Fruit fly (Drosophila melanogaster) Kc167 (cell line): ENCODE results near the gene Duba.
"Not testable (repeated sequence)": the region's sequence is repeated elsewhere in the genome, so short reads cannot be mapped to it uniquely, and the experiment has no call there.

ENCODE experiments used
- Myc ChIP-seq: fragments of >200 bp; optimal IDR thresholded peaks from 2 replicates; lab custom pipeline; 2017; ENCODE audit warnings: missing external identifiers
- Sin3A ChIP-seq: fragments of >200 bp; optimal IDR thresholded peaks from 2 replicates; lab custom pipeline; 2018; ENCODE audit warnings: missing external identifiers
- h ChIP-seq: fragments of >200 bp; optimal IDR thresholded peaks from 3 replicates; lab custom pipeline; 2018; ENCODE audit warnings: missing external identifiers
- insv ChIP-seq: fragments of >200 bp; optimal IDR thresholded peaks from 3 replicates; lab custom pipeline; 2018; ENCODE audit warnings: missing external identifiers
- psq ChIP-seq: fragments of >200 bp; optimal IDR thresholded peaks from 2 replicates; lab custom pipeline; 2017; ENCODE audit warnings: missing external identifiers
- ttk ChIP-seq: sonication (Bioruptor generic); optimal IDR thresholded peaks from 2 replicates; lab custom pipeline; 2017; ENCODE audit warnings: missing external identifiers

Gene Duba

DNA sequence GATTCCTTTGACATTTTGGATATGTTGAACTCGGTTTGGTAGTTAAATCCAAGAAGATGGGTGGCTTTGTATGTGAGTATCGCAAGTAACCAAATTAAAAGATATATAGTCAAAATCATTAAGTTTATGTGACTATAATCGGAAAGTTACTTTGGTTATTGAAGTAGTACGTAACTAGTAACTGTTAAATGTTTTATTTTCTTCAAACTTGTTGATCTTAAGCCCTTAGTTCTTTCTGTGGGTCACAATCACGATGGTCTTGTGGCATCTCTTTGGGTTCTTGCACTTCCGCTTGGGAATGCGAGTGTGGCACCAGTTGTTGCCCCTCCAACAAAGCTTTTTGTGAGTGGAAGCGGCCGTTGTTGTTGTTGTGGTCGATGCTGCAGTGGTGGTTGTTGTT is 32.3 kb downstream of the Duba start, which contains the start of gene CG33489:
Gene CG33489 (minus strand): TSS at position 101 of the 400 bp plus-strand sequence.
- not testable (repeated sequence) for TF ChIP-seq h, psq, Myc (lab: Kevin White, UChicago)

DNA sequence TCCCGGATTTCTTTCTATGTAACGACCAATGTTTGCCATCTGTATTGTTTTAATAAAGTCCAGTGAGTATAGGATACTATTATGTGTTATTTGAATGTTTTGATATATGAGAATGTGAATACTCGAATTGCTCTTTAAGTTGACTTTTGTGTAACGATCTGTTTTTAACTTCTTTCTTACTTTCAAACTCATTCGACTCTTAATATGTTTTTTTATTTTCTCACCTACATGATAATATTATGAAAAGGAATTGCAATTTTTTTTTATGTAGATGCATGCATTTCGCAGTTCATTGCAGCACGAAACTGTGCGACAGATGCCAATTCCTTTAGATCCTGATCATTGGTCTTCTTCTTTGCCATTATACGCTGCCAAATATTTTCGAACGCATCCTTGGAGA is 34.7 kb downstream of the Duba start, which contains the start of gene CG33490:
Gene CG33490 (minus strand): TSS at position 101 of the 400 bp plus-strand sequence.
- no peak for TF ChIP-seq insv (lab: Kevin White, UChicago)
- TF ChIP-seq ttk, result no peak
- no peak for TF ChIP-seq psq (lab: Kevin White, UChicago)
- TF ChIP-seq Sin3A, result no peak
- no peak for TF ChIP-seq h (lab: Kevin White, UChicago)
- no peak for TF ChIP-seq Myc (lab: Kevin White, UChicago)

DNA sequence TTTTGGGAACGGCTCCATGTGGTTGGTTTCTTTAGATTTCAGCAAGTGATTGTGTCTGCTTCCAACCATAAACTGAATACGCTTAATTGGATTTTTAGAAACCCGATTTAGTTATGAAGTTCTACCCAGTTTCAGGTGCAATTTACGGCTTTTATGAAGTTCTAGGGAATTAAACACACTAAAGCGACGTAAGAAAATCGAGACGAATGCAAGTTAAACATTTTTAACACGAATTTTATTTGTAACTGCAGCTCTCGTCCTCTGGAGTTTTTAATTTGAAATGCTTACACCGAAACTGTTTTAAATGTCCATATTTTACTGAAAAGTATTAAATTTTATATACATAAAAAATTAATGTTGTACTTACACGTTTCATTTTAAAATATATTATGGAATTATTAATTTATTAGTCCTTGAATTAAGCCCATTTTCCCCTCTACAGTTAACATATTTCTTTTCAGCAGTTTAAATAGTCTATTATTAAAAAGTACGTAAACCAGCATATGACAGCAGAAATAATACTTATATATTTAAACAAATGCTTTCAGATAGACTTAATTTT is 45.2 kb downstream of the Duba start, which contains the start of the genes CG46412 and CG33267:
Gene CG46412 (minus strand): TSS at position 101 of the 562 bp plus-strand sequence.
Gene CG33267 (plus strand): TSS at position 512 of the 562 bp plus-strand sequence.
- TF ChIP-seq psq (lab: Kevin White, UChicago) (no peak), Sin3A (no peak), insv (lab: Kevin White, UChicago) (no peak), Myc (lab: Kevin White, UChicago) (no peak), ttk (no peak), h (lab: Kevin White, UChicago) (no peak)

DNA sequence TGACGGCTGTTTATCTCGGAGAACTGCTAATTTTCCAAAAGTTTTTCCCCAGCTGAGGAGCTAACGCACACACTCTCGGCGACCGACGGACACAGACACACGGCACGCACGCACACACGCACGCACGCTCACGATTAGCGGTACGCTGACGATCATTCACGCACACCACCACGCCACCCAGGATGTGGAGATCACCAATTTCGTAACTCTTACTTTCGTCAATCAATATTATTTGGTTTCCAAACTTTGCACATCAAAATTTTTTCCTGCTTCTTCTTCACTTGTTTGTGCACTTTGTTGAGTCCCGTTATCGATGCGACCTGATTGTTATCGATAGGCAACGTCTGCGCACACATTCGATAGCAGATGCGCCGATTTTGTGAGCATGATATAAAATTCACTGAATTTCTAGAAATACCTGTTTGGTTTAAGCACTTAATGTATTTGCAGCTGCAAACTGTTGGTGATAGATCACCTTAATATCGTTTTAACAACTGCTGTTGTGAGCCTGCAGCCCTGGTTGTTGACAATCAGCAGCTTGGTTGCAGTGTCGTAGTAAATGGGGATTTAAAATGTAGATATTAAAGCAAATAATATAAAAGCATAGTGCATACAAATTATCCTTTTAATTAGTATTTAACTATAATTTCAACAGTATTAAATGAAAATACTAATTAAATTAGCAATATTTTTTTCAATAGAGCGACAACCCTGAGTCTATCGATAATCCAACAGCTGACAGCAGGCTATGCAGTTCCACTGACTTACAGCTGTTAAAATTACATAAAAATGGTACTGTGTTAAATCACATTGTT is 47.1 kb downstream of the Duba start, which contains the start of the genes CG7394 and Mob2:
Gene CG7394 (plus strand): TSS at position 51 of the 815 bp plus-strand sequence.
Gene Mob2 (minus strand): TSS at position 288 of the 815 bp plus-strand sequence.
- TF ChIP-seq psq (lab: Kevin White, UChicago), result no peak
- no peak for TF ChIP-seq Sin3A
- no peak for TF ChIP-seq ttk
- no peak for TF ChIP-seq h (lab: Kevin White, UChicago)
- no peak for TF ChIP-seq insv (lab: Kevin White, UChicago)
- TF ChIP-seq Myc (lab: Kevin White, UChicago), result no peak

DNA sequence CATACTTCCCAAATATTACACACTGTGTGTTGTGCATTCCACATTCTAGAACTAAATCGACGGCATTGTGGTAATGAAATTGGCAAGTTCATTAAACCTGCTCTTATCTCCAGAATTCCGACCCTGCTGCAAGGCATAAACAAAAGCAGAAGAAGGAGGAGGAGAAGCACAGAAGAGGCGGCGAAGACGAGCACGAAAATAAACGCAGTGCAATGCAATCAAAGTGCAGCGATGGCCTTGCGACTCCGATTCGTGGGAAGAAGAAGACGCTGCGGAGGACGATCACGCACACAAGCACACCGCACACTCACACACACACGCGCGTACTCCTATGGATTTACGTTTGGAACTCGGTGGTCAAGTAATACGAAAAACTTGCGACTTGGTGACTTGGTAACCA is 48.4 kb downstream of the Duba start:
- no peak for TF ChIP-seq Sin3A
- no peak for TF ChIP-seq Myc (lab: Kevin White, UChicago)
- no peak for TF ChIP-seq insv (lab: Kevin White, UChicago)
- no peak for TF ChIP-seq h (lab: Kevin White, UChicago)
- no peak for TF ChIP-seq ttk
- TF ChIP-seq psq (lab: Kevin White, UChicago), result no peak

DNA sequence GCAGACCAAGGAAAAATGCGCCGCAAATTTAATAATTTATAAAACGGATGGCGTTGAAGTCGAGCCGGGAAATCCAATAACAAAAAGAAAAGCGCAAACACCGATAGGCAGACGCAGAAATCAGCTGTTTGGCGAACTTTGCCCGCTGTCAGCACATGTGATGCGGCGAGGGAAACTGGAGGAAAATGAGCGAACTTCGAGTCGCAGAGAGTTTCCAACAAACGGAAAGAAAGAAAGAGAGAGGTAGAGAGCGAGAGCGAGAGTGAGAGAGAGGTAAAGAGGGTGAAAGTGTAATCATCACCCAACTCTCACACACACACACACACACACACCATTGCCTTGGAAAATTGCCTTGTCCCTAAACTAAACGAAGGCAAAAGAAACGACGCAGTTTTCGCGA is 52.1 kb downstream of the Duba start:
- TF ChIP-seq h (lab: Kevin White, UChicago) (no peak), Sin3A (no peak), psq (lab: Kevin White, UChicago) (no peak), ttk (no peak), insv (lab: Kevin White, UChicago) (no peak), Myc (lab: Kevin White, UChicago) (no peak)

DNA sequence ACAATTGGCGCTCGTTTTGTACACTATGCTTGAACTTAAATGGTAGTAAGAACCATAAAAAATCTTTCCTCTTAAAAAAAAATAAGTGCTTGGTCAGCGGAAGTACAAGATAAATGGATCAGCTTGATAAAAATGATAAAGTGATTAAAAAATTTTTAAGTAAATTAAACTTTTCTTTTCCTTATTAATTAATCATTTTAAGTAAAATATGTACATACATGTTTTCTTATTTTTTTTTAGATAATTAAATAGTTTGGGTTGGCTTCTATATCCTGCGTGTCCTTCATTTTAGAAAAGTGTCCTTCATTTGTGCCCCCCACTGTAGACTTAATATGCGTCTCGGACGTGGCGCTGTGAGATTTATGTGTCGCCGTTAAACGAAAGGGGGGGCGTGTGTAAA is 52.6 kb downstream of the Duba start:
- TF ChIP-seq Myc (lab: Kevin White, UChicago) (no peak), Sin3A (no peak), psq (lab: Kevin White, UChicago) (no peak)

DNA sequence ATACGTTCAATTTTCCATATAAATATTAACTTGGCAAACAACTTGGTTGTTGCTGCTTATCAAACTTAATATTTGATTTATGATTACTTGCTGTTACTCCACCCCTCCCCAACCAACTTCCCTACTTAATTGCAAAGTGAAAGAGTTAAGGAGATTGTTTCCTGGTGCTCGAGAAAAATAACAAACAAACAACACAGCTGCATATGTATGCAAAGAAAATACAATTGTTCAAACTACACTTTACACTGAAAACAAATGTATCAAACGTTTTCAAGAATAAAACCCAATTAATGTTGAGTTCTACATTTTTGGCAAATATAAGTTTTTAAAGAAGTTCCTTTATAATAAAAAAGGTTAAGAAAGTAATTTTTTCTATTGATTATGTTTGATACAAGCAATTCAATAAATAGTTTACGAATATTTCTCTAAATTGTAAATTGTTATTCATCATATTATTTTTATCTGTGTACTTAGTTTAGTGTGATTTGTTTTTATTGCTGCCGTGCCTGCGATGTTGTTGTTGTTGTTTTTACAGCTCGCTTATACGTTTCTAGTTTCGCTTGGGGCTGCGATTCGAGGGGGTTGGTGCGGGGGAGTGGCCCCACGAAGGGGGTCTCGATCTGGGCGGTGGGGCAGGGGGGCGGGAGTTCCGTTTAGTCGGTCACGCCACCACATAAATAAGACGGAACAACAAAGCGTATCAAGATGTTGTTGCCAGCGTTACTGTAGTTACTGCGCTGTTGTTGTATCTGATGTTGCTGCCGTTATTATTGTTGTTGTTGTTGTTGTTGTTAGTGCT is 53.4 kb downstream of the Duba start:
- TF ChIP-seq Myc (lab: Kevin White, UChicago) (no peak), psq (lab: Kevin White, UChicago) (no peak), Sin3A (no peak), insv (lab: Kevin White, UChicago) (no peak), h (lab: Kevin White, UChicago) (no peak), ttk (no peak)
